Fruit fly (Drosophila melanogaster): ENCODE data around the gene t-cup.

The t-cup gene

dm6 chr2L:12497283-12498265, at the start of gene t-cup (continued):
- TF ChIP-seq fd3F (GFP tag; optimal IDR thresholded peaks at IDR 0.05): peak; percentile 61
- TF ChIP-seq CG17359 (tag; optimal IDR thresholded peaks at IDR 0.05): peak; percentile 89
- TF ChIP-seq CG34224 (GFP tag; IDR thresholded peaks at IDR 0.05; ENCODE audit: partially characterized antibody): no peak
- no peak for TF ChIP-seq Sin3A (optimal IDR thresholded peaks at IDR 0.05)
- peak; percentile 47 for TF ChIP-seq CHES-1-like (GFP tag; optimal IDR thresholded peaks at IDR 0.05)
- peak; percentile 64 for TF ChIP-seq Jarid2 (GFP tag; optimal IDR thresholded peaks at IDR 0.05)
- peak; percentile 78 for TF ChIP-seq CG18619 (GFP tag; optimal IDR thresholded peaks at IDR 0.05)
- peak; percentile 26 for TF ChIP-seq CG6654 (GFP tag; optimal IDR thresholded peaks at IDR 0.05)
- TF ChIP-seq fd64A (GFP tag; optimal IDR thresholded peaks at IDR 0.05): peak; percentile 88
- TF ChIP-seq CG6689 (GFP tag; IDR thresholded peaks at IDR 0.05): peak; percentile 45; the same call in 1 of the 2 replicates
- TF ChIP-seq CG10267 (tag; optimal IDR thresholded peaks at IDR 0.05): peak; percentile 11
- TF ChIP-seq CG12391 (tag; optimal IDR thresholded peaks at IDR 0.05): peak; percentile 49
- TF ChIP-seq Chrac-16 (GFP tag; optimal IDR thresholded peaks at IDR 0.05): no peak
- no peak for TF ChIP-seq Ravus (GFP tag; IDR thresholded peaks at IDR 0.05)
- TF ChIP-seq Max (GFP tag; optimal IDR thresholded peaks at IDR 0.05): peak; percentile 45
- peak; percentile 47 to 74 for TF ChIP-seq Hr51 (GFP tag; optimal IDR thresholded peaks at IDR 0.05)
- peak; percentile 70 for TF ChIP-seq CG12744 (GFP tag; optimal IDR thresholded peaks at IDR 0.05)
- TF ChIP-seq gcm (GFP tag; optimal IDR thresholded peaks at IDR 0.05): peak; percentile 58
- peak; percentile 52; the same call in 1 of the 3 replicates for TF ChIP-seq ken (GFP tag; IDR thresholded peaks at IDR 0.05)
- TF ChIP-seq gt (GFP tag; IDR thresholded peaks at IDR 0.05): no peak
- TF ChIP-seq CG7556 (GFP tag; optimal IDR thresholded peaks at IDR 0.05): peak; percentile 74
- TF ChIP-seq H15 (GFP tag; IDR thresholded peaks at IDR 0.05): 0 out of 3 replicates have a peak, but pooled peaks have one; percentile 20
- peak; percentile 39; the same call in 1 of the 2 replicates for TF ChIP-seq E2f2 (GFP tag; IDR thresholded peaks at IDR 0.05)
- no peak for TF ChIP-seq Scr (GFP tag; IDR thresholded peaks at IDR 0.05; ENCODE audit: partially characterized antibody)
- peak; percentile 90 for TF ChIP-seq CG12071 (GFP tag; optimal IDR thresholded peaks at IDR 0.05)
- TF ChIP-seq CG17186 (GFP tag; optimal IDR thresholded peaks at IDR 0.05): peak; percentile 46
- TF ChIP-seq CG3163 (GFP tag; optimal IDR thresholded peaks at IDR 0.05): peak; percentile 46
- TF ChIP-seq Hsf (GFP tag; optimal IDR thresholded peaks at IDR 0.05): peak; percentile 32
- no peak for TF ChIP-seq sna (GFP tag; IDR thresholded peaks at IDR 0.05; ENCODE audit: partially characterized antibody)
- peak; percentile 75 for TF ChIP-seq CG6254 (GFP tag; optimal IDR thresholded peaks at IDR 0.05)
- TF ChIP-seq tin (GFP tag; optimal IDR thresholded peaks at IDR 0.05): peak; percentile 27
- peak; percentile 62 for TF ChIP-seq CG7928 (GFP tag; optimal IDR thresholded peaks at IDR 0.05)
- no peak for TF ChIP-seq Hmx (GFP tag; optimal IDR thresholded peaks at IDR 0.05)
- TF ChIP-seq wor (GFP tag; IDR thresholded peaks at IDR 0.05): no peak
- peak; percentile 64 for TF ChIP-seq CG13894 (tag; optimal IDR thresholded peaks at IDR 0.05)
- TF ChIP-seq CG15601 (tag; optimal IDR thresholded peaks at IDR 0.05): peak; percentile 88
- TF ChIP-seq ci (GFP tag; IDR thresholded peaks at IDR 0.05): peak; percentile 91
- peak; percentile 48 for TF ChIP-seq Xbp1 (GFP tag; optimal IDR thresholded peaks at IDR 0.05)
- no peak for TF ChIP-seq Abd-B (GFP tag; optimal IDR thresholded peaks at IDR 0.05)
- peak; percentile 79 for TF ChIP-seq CG6854 (GFP tag; optimal IDR thresholded peaks at IDR 0.05)
- TF ChIP-seq p53 (GFP tag; optimal IDR thresholded peaks at IDR 0.05): no peak
- TF ChIP-seq crp (GFP tag; optimal IDR thresholded peaks at IDR 0.05): peak in 1 of 2 experiments; percentile 3
- no peak for TF ChIP-seq ind (GFP tag; optimal IDR thresholded peaks at IDR 0.05)
- no peak for TF ChIP-seq vfl (GFP tag; optimal IDR thresholded peaks at IDR 0.05)
- TF ChIP-seq CG11504 (tag; optimal IDR thresholded peaks at IDR 0.05): peak; percentile 57
- TF ChIP-seq bsh (GFP tag; optimal IDR thresholded peaks at IDR 0.05): peak in 1 of 2 experiments; percentile 81
- TF ChIP-seq gcm2 (GFP tag; optimal IDR thresholded peaks at IDR 0.05): no peak
